Worm (Caenorhabditis elegans): ENCODE data around the gene nhr-78.

DNA sequence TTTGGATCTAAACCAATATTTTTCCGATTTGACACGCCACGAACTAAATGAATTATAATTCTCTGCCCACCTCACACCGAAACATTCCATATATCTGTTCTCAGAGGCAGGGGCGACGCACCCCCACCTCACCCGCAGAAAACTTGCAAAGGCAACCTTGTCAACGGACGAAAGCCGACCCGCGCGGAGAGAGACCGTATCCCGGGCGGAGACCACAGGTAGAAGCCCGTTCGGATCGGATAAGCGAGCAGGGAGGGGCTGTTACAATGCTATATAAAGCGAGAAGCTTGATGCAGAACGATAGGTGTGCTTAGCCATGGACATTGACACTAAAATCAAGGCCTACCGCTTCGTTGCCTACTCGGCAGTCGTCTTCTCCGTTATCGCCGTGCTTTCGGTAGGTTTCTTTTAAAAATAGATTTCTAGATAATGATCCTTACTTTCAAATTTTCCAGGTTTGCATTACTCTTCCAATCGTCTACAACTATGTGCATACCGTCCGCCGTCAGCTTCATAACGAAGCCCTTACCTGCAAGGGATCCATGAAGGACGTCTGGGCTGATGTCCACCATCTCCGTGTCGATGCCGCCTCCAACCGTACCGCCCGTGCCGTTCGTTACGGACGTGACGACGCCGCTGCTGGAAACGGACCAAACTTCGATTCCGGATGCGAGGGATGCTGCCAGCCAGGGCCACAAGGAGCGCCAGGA lies 42.2 kb downstream of the nhr-78 start, which contains the start of the genes zipt-2.2 and dpy-13:
- TF ChIP-seq unc-62 (GFP tag; optimal IDR thresholded peaks at IDR 0.05): no peak
- TF ChIP-seq ztf-11 (tag; optimal IDR thresholded peaks at IDR 0.05): no peak
- no peak for TF ChIP-seq ceh-82 (tag; optimal IDR thresholded peaks at IDR 0.05)
- TF ChIP-seq ztf-4 (tag; optimal IDR thresholded peaks at IDR 0.05): no peak
- TF ChIP-seq elt-2 (tag; optimal IDR thresholded peaks at IDR 0.05): no peak
- TF ChIP-seq snpc-4 (tag; optimal IDR thresholded peaks at IDR 0.05): no peak
- TF ChIP-seq ZK546.5 (tag; optimal IDR thresholded peaks at IDR 0.05): no peak
- no peak for TF ChIP-seq R02D3.7 (tag; optimal IDR thresholded peaks at IDR 0.05)
- no peak for TF ChIP-seq nhr-28 (tag; optimal IDR thresholded peaks at IDR 0.05)
